Worm (Caenorhabditis elegans) whole organism, L2 larva: Measurements from ENCODE around the gene srm-1.

Experiments
- peb-1 ChIP-seq: fragments of 150-350 bp; optimal IDR thresholded peaks from 2 replicates; lab custom pipeline; 2014; ENCODE audit warnings: missing biosample characterization, missing genetic modification characterization
- snpc-4 ChIP-seq: fragments of 150-350 bp; optimal IDR thresholded peaks from 2 replicates; lab custom pipeline; 2014; ENCODE audit warnings: missing biosample characterization, missing genetic modification characterization
- ztf-11 ChIP-seq: sonication (generic microtip); optimal IDR thresholded peaks from 2 replicates; lab custom pipeline; 2017; ENCODE audit warnings: missing biosample characterization, missing genetic modification characterization

DNA sequence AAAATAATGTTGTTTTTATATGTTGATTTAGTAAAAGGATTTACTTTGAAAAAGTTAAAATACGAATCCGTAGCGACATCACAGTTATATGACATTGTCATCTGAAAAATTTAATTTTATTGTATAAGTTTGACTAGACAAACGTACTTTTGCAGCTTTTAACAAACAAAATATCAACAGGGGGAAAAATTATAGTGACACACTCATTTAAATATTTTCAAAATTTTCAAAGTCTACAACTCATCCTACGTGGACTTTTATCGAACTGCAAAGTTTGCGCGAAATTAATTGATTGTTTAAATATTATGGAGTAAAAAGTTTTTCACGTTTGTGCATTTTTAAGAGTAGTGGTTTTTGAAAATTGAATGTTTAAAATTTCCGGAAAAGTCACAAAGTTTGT lies 13.3 kb downstream of the srm-1 start, which contains the start of gene C09B9.85:
- TF ChIP-seq peb-1 (tag; lab: Kevin White, UChicago) (no peak), ztf-11 (no peak), snpc-4 (tag; lab: Kevin White, UChicago) (no peak)
